Worm (Caenorhabditis elegans) whole organism, L3 larva: Measurements from ENCODE around the gene pals-33.

Experiments
- aly-2 ChIP-seq: fragments of 150-350 bp; optimal IDR thresholded peaks from 2 replicates; lab custom pipeline; 2014; ENCODE audit warnings: missing biosample characterization, missing genetic modification characterization
- egl-27 ChIP-seq: sonication (generic microtip); optimal IDR thresholded peaks from 4 replicates; lab custom pipeline; 2017; ENCODE audit warnings: missing biosample characterization, missing genetic modification reagents, missing genetic modification characterization
- elt-1 ChIP-seq: fragments of 150-350 bp; optimal IDR thresholded peaks from 2 replicates; lab custom pipeline; 2014; ENCODE audit warnings: missing biosample characterization, missing genetic modification characterization
- fkh-10 ChIP-seq: sonication (generic microtip); optimal IDR thresholded peaks from 2 replicates; lab custom pipeline; 2017; ENCODE audit warnings: missing biosample characterization, missing genetic modification reagents, missing genetic modification characterization
- fos-1 ChIP-seq: fragments of 150-350 bp; optimal IDR thresholded peaks from 2 replicates; lab custom pipeline; 2014; ENCODE audit warnings: missing biosample characterization, missing genetic modification characterization
- nhr-12 ChIP-seq: fragments of 150-350 bp; optimal IDR thresholded peaks from 2 replicates; lab custom pipeline; 2014; ENCODE audit warnings: missing biosample characterization, missing genetic modification characterization
- nhr-237 ChIP-seq: fragments of 150-350 bp; optimal IDR thresholded peaks from 2 replicates; lab custom pipeline; 2014; ENCODE audit warnings: missing biosample characterization, missing genetic modification characterization
- pha-4 ChIP-seq: fragments of 150-350 bp; optimal IDR thresholded peaks from 2 replicates; lab custom pipeline; 2014; ENCODE audit warnings: missing biosample characterization, missing genetic modification reagents, missing genetic modification characterization
- ztf-4 ChIP-seq: fragments of 150-350 bp; optimal IDR thresholded peaks from 2 replicates; lab custom pipeline; 2014; ENCODE audit warnings: missing biosample characterization, missing genetic modification characterization

ce11 chrV:3633041-3633440, 40.1 kb upstream of the pals-33 start, which contains the start of gene F59B1.2:
- no peak for TF ChIP-seq ztf-4 (tag; lab: Kevin White, UChicago)
- TF ChIP-seq nhr-237 (tag; lab: Kevin White, UChicago) = no peak
- TF ChIP-seq pha-4 (tag; lab: Kevin White, UChicago) = no peak
- no peak for TF ChIP-seq nhr-12 (tag; lab: Kevin White, UChicago)
- no peak for TF ChIP-seq fkh-10
- no peak for TF ChIP-seq elt-1 (tag; lab: Kevin White, UChicago)
- no peak for TF ChIP-seq aly-2 (tag; lab: Kevin White, UChicago)
- no peak for TF ChIP-seq fos-1 (tag; lab: Kevin White, UChicago)
- no peak for TF ChIP-seq egl-27
